Fruit fly (Drosophila melanogaster) whole organism, adult: ENCODE results near the gene Saf6.

ENCODE experiments used
- CG33017 ChIP-seq: fragments of 200-800 bp; sonication (Bioruptor generic); optimal IDR thresholded peaks from 2 replicates; lab custom pipeline; 2018; ENCODE audit warnings: missing biosample characterization, mild to moderate bottlenecking, missing genetic modification characterization, moderate library complexity
- cnc ChIP-seq, 2 experiments: fragments of >200 bp; optimal IDR thresholded peaks; 2 replicates each; lab custom pipeline; 2017
- toe ChIP-seq: fragments of 200-800 bp; sonication (Bioruptor generic); optimal IDR thresholded peaks from 2 replicates; lab custom pipeline; 2016; ENCODE audit warnings: missing biosample characterization, missing genetic modification characterization

dm6 chr2L:811405-811804 is 4.3 kb downstream of the Saf6 start, which contains the start of gene Dbp21E2:
- TF ChIP-seq CG33017 (tag; lab: Kevin White, UChicago): no peak
- no peak for TF ChIP-seq cnc (optimal IDR thresholded peaks at IDR 0.05; lab: Kevin White, UChicago)
- no peak for TF ChIP-seq toe (GFP tag; lab: Kevin White, UChicago)
